Fruit fly (Drosophila melanogaster): ENCODE measurements around the gene RpL3.

RpL3 gene

dm6 chr3R:11199227-11199835 is 22.4 kb upstream of the RpL3 start:
- no peak for TF ChIP-seq fd96Ca (GFP tag; IDR thresholded peaks at IDR 0.05)
- TF ChIP-seq CG13204 (GFP tag; optimal IDR thresholded peaks at IDR 0.05): no peak
- TF ChIP-seq Snoo (tag; optimal IDR thresholded peaks at IDR 0.05): peak; percentile 29

- TF ChIP-seq EcR (GFP tag; optimal IDR thresholded peaks at IDR 0.05): peak; percentile 94
- no peak for TF ChIP-seq CG14655 (GFP tag; optimal IDR thresholded peaks at IDR 0.05)
Measured at dm6 chr3R:11200042-11200884, 21.4 kb upstream of the RpL3 start.

- TF ChIP-seq Pif1B (GFP tag; optimal IDR thresholded peaks at IDR 0.05) (peak; percentile 80), Ets98B (GFP tag; IDR thresholded peaks at IDR 0.05) (peak; percentile 57; the same call in 1 of the 2 replicates), CG17806 (tag; optimal IDR thresholded peaks at IDR 0.05) (peak; percentile 64), Snoo (tag; optimal IDR thresholded peaks at IDR 0.05) (peak; percentile 62), rn (GFP tag; IDR thresholded peaks at IDR 0.05) (no peak), CG8301 (tag; optimal IDR thresholded peaks at IDR 0.05) (peak; percentile 57), Pif1A (GFP tag; optimal IDR thresholded peaks at IDR 0.05) (peak; percentile 81), EcR (GFP tag; optimal IDR thresholded peaks at IDR 0.05) (no peak), CG13204 (GFP tag; optimal IDR thresholded peaks at IDR 0.05) (no peak), CG15710 (tag; optimal IDR thresholded peaks at IDR 0.05) (peak; percentile 49), CG32121 (GFP tag; IDR thresholded peaks at IDR 0.05) (peak; percentile 67), CG34367 (tag; optimal IDR thresholded peaks at IDR 0.05) (peak; percentile 24), CG4496 (GFP tag; IDR thresholded peaks at IDR 0.05) (peak; percentile 65; the same call in 2 of the 3 replicates), fd96Ca (GFP tag; IDR thresholded peaks at IDR 0.05) (peak; percentile 71; the same call in 2 of the 3 replicates), CG14655 (GFP tag; optimal IDR thresholded peaks at IDR 0.05) (peak; percentile 67), CG10348 (GFP tag; IDR thresholded peaks at IDR 0.05) (no peak), CG8159 (tag; optimal IDR thresholded peaks at IDR 0.05) (peak; percentile 67), CG9948 (tag; optimal IDR thresholded peaks at IDR 0.05) (peak; percentile 50)
Measured at dm6 chr3R:11200885-11201421, 20.7 kb upstream of the RpL3 start.

- no peak for TF ChIP-seq CG14655 (GFP tag; optimal IDR thresholded peaks at IDR 0.05)
- TF ChIP-seq EcR (GFP tag; optimal IDR thresholded peaks at IDR 0.05): peak; percentile 42
Measured at dm6 chr3R:11208766-11209331, 12.8 kb upstream of the RpL3 start.

dm6 chr3R:11209801-11210402 is 11.8 kb upstream of the RpL3 start, which contains the start of the genes SdhC and Tctp:
SdhC (minus strand) TSS chr3R:11209849.
Tctp (plus strand) TSS chr3R:11210247.
- TF ChIP-seq CG17806 (tag; optimal IDR thresholded peaks at IDR 0.05): no peak
- TF ChIP-seq Pif1A (GFP tag; optimal IDR thresholded peaks at IDR 0.05): peak; percentile 52
- TF ChIP-seq CG9948 (tag; optimal IDR thresholded peaks at IDR 0.05): peak; percentile 3
- TF ChIP-seq Snoo (tag; optimal IDR thresholded peaks at IDR 0.05): peak; percentile 4
- TF ChIP-seq CG8159 (tag; optimal IDR thresholded peaks at IDR 0.05): peak; percentile 47
- TF ChIP-seq Pif1B (GFP tag; optimal IDR thresholded peaks at IDR 0.05): peak; percentile 14
- peak; percentile 15 for TF ChIP-seq CG8301 (tag; optimal IDR thresholded peaks at IDR 0.05)
- TF ChIP-seq CG34367 (tag; optimal IDR thresholded peaks at IDR 0.05): peak; percentile 4
- TF ChIP-seq fd96Ca (GFP tag; IDR thresholded peaks at IDR 0.05): no peak
- no peak for TF ChIP-seq CG32121 (GFP tag; IDR thresholded peaks at IDR 0.05)
- peak; percentile 36 for TF ChIP-seq Ets98B (GFP tag; IDR thresholded peaks at IDR 0.05)
- TF ChIP-seq CG15710 (tag; optimal IDR thresholded peaks at IDR 0.05): peak; percentile 18

- peak; percentile 41 for TF ChIP-seq Pif1B (GFP tag; optimal IDR thresholded peaks at IDR 0.05)
- TF ChIP-seq CG32121 (GFP tag; IDR thresholded peaks at IDR 0.05): peak; percentile 73
- TF ChIP-seq CG15710 (tag; optimal IDR thresholded peaks at IDR 0.05): peak; percentile 58
- TF ChIP-seq CG13204 (GFP tag; optimal IDR thresholded peaks at IDR 0.05): no peak
- TF ChIP-seq CG14655 (GFP tag; optimal IDR thresholded peaks at IDR 0.05): no peak
- peak; percentile 29 for TF ChIP-seq CG34367 (tag; optimal IDR thresholded peaks at IDR 0.05)
- peak; percentile 27; the same call in 1 of the 2 replicates for TF ChIP-seq rn (GFP tag; IDR thresholded peaks at IDR 0.05)
- no peak for TF ChIP-seq D1 (tag; optimal IDR thresholded peaks at IDR 0.05)
- peak; percentile 95 for TF ChIP-seq EcR (GFP tag; optimal IDR thresholded peaks at IDR 0.05)
- peak; percentile 56 for TF ChIP-seq Snoo (tag; optimal IDR thresholded peaks at IDR 0.05)
- TF ChIP-seq CG10348 (GFP tag; IDR thresholded peaks at IDR 0.05): no peak
- TF ChIP-seq CG4496 (GFP tag; IDR thresholded peaks at IDR 0.05): peak; percentile 65; the same call in 2 of the 3 replicates
- TF ChIP-seq CG17806 (tag; optimal IDR thresholded peaks at IDR 0.05): peak; percentile 61
- peak; percentile 59 for TF ChIP-seq CG8301 (tag; optimal IDR thresholded peaks at IDR 0.05)
- TF ChIP-seq fd96Ca (GFP tag; IDR thresholded peaks at IDR 0.05): no peak; the same call in 2 of the 3 replicates
- peak; percentile 58 for TF ChIP-seq CG8159 (tag; optimal IDR thresholded peaks at IDR 0.05)
- peak; percentile 62 for TF ChIP-seq Ets98B (GFP tag; IDR thresholded peaks at IDR 0.05)
- peak; percentile 44 for TF ChIP-seq CG9948 (tag; optimal IDR thresholded peaks at IDR 0.05)
- peak; percentile 78 for TF ChIP-seq CG12605 (GFP tag; IDR thresholded peaks at IDR 0.05)
- TF ChIP-seq Pif1A (GFP tag; optimal IDR thresholded peaks at IDR 0.05): peak; percentile 66
- no peak for TF ChIP-seq gl (tag; optimal IDR thresholded peaks at IDR 0.05)
Measured at dm6 chr3R:11211291-11212061, 10.2 kb upstream of the RpL3 start.

Measured in whole organism, pupa.